Worm (Caenorhabditis elegans): Measurements from ENCODE around the gene arcp-1.

arcp-1 gene

DNA sequence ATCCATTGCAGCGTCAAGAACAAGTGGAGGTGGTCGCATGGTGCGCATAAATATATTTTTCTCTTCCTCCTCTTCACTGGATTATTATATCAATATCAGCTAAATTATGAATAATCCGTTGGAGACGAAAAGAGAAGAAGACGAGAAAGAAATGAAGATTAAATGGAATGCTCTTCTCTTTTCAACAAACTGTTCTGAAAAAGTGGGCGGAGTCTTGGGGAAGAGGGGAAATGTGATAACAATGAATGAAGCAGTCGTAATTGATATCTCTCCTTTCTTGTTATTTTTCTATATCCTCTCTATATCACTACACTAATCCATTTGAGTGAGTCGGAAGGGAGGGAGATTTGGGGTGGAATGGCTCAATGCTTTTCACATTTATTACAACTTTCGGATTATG is at the start of gene arcp-1:
Gene arcp-1, minus strand, starts transcription at position 101 of the 400 bp plus-strand sequence.
- no peak for TF ChIP-seq ama-1 (optimal IDR thresholded peaks at IDR 0.05)
- no peak for TF ChIP-seq unc-39 (tag; optimal IDR thresholded peaks at IDR 0.05)
- no peak for TF ChIP-seq snpc-4 (tag; optimal IDR thresholded peaks at IDR 0.05)
- TF ChIP-seq fos-1 (tag; optimal IDR thresholded peaks at IDR 0.05): no peak
- no peak for TF ChIP-seq egl-27 (tag; optimal IDR thresholded peaks at IDR 0.05)
- no peak for TF ChIP-seq nhr-11 (tag; optimal IDR thresholded peaks at IDR 0.05)
- TF ChIP-seq skn-1 (tag; optimal IDR thresholded peaks at IDR 0.05): no peak
- TF ChIP-seq pqm-1 (tag; optimal IDR thresholded peaks at IDR 0.05): no peak
- TF ChIP-seq ceh-9 (tag; optimal IDR thresholded peaks at IDR 0.05): no peak
- no peak for TF ChIP-seq lsy-12 (tag; optimal IDR thresholded peaks at IDR 0.05)
- no peak for TF ChIP-seq ZK546.5 (tag; optimal IDR thresholded peaks at IDR 0.05)
- no peak for TF ChIP-seq zag-1 (tag; optimal IDR thresholded peaks at IDR 0.05)
- no peak for TF ChIP-seq nhr-23 (tag; optimal IDR thresholded peaks at IDR 0.05)
- TF ChIP-seq sea-2 (GFP tag; optimal IDR thresholded peaks at IDR 0.05): no peak

DNA sequence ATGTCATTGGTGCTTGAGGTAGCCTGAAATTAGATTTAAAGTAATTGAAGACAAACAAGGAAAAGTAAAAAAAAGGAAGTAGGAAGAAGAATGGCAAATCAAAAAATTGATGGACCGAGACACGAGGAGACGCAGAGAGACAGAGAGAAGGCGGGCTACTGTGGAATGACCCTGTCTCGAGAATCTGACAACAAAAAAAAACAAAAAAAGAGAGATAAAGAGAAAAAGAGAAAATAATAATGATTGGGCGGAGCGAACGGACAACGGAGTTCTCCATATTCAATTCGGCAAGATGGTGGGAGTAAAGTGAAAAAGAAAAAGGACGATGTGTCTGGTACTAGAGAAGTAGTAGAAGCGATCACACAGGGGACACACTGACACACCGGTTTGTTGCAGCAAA is 49.8 kb upstream of the arcp-1 start, which contains the start of gene toh-1:
Gene toh-1, minus strand, starts transcription at position 23 of the 400 bp plus-strand sequence.
- TF ChIP-seq mml-1 (tag; optimal IDR thresholded peaks at IDR 0.05) (no peak), nhr-23 (tag; optimal IDR thresholded peaks at IDR 0.05) (peak; percentile 31), ama-1 (optimal IDR thresholded peaks at IDR 0.05) (peak; percentile 29), ceh-9 (tag; optimal IDR thresholded peaks at IDR 0.05) (no peak), nhr-25 (tag; optimal IDR thresholded peaks at IDR 0.05) (peak; percentile 22), skn-1 (tag; optimal IDR thresholded peaks at IDR 0.05) (no peak), egl-5 (tag; optimal IDR thresholded peaks at IDR 0.05) (no peak), nfya-1 (tag; optimal IDR thresholded peaks at IDR 0.05; ENCODE audit: insufficient read depth) (no peak), nhr-77 (tag; optimal IDR thresholded peaks at IDR 0.05) (no peak), elt-3 (tag; optimal IDR thresholded peaks at IDR 0.05) (no peak)

DNA sequence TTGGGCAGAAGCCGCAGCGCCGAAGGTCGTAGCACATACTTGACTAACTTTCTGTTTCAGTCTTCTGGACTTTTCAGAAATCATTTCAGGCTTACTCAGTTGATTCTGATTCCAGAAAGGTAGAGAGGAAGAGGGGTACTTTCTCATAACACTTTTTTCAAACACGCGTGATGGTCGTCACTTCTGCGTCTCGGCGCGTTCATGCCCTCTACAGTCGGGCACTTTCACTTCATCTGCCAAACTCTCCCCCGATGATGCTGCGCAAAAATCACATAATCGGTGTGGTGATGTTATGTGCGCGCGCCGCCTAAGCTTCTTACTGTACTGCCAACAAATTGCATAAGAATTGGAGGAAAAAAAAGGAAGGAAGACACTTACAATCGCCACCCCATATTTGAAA is 48.4 kb upstream of the arcp-1 start:
- peak; percentile 74 for TF ChIP-seq nhr-25 (tag; optimal IDR thresholded peaks at IDR 0.05)
- peak; percentile 1 for TF ChIP-seq nhr-43 (tag; optimal IDR thresholded peaks at IDR 0.05; ENCODE audit: poor library complexity, severe bottlenecking)
- TF ChIP-seq unc-62 (GFP tag; optimal IDR thresholded peaks at IDR 0.05): no peak

DNA sequence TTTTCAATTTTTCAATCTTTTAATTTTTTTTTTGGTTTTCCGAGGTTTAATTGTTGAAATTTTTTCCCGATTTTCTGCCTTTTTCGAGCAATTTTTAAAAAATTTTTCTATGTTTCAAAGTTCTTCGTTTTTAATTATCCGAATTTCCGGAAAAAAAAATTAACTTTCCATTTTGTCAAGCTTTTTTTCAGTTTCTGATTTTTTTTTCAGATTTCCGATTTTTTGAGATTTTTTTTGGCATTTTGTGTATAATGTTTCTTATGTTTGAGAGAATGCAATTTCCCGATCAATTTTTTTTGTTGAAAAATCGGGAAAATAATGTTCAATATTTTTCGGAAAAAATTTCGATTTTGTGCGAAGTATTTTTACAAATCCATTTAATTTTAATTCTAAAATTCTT is 47.7 kb upstream of the arcp-1 start:
- TF ChIP-seq fkh-10 (GFP tag; optimal IDR thresholded peaks at IDR 0.05): no peak
- no peak for TF ChIP-seq ceh-82 (tag; optimal IDR thresholded peaks at IDR 0.05)
- TF ChIP-seq pqm-1 (tag; optimal IDR thresholded peaks at IDR 0.05): no peak
- no peak for TF ChIP-seq jun-1 (tag; optimal IDR thresholded peaks at IDR 0.05)
- TF ChIP-seq nhr-67 (tag; optimal IDR thresholded peaks at IDR 0.05): no peak
- TF ChIP-seq unc-39 (tag; optimal IDR thresholded peaks at IDR 0.05): no peak
- TF ChIP-seq lin-39 (tag; optimal IDR thresholded peaks at IDR 0.05): no peak
- no peak for TF ChIP-seq nhr-25 (tag; optimal IDR thresholded peaks at IDR 0.05)
- no peak for TF ChIP-seq nhr-28 (tag; optimal IDR thresholded peaks at IDR 0.05)
- TF ChIP-seq fos-1 (tag; optimal IDR thresholded peaks at IDR 0.05): no peak
- TF ChIP-seq nhr-23 (tag; optimal IDR thresholded peaks at IDR 0.05): no peak
- no peak for TF ChIP-seq mml-1 (tag; optimal IDR thresholded peaks at IDR 0.05)
- TF ChIP-seq skn-1 (tag; optimal IDR thresholded peaks at IDR 0.05): no peak
- no peak for TF ChIP-seq nhr-12 (tag; optimal IDR thresholded peaks at IDR 0.05)
- TF ChIP-seq egl-5 (tag; optimal IDR thresholded peaks at IDR 0.05): no peak
- no peak for TF ChIP-seq unc-62 (GFP tag; optimal IDR thresholded peaks at IDR 0.05)
- TF ChIP-seq nhr-43 (tag; optimal IDR thresholded peaks at IDR 0.05; ENCODE audit: poor library complexity, severe bottlenecking): no peak
- TF ChIP-seq elt-1 (tag; optimal IDR thresholded peaks at IDR 0.05): no peak
- no peak for TF ChIP-seq lin-15B (tag; optimal IDR thresholded peaks at IDR 0.05)
- no peak for TF ChIP-seq elt-3 (tag; optimal IDR thresholded peaks at IDR 0.05)

DNA sequence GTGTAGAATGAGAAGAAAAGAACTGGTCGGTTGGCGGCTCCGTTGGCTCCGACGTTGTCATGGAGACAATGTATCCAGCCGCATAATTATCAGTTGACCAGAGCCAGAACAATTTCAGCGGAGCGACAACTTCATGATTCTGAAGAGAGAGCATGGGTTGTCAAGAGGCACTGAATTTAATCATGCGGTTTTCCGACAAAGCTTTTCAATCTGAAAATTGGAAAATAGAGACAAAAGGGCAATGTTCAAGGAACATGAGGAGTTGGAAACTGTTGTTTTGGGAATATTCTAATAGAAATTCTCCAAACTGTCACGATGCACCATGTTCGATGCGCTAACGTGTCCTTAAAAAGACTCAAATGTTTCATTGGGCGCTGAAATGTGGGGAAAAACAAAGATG is 45.2 kb upstream of the arcp-1 start, which contains the start of gene xbx-5:
Gene xbx-5, minus strand, starts transcription at position 56 of the 400 bp plus-strand sequence.
- TF ChIP-seq ztf-11 (tag; optimal IDR thresholded peaks at IDR 0.05) (no peak), egl-27 (tag; optimal IDR thresholded peaks at IDR 0.05) (no peak), hmg-11 (tag; optimal IDR thresholded peaks at IDR 0.05) (no peak), nhr-237 (tag; optimal IDR thresholded peaks at IDR 0.05) (no peak), pha-4 (tag; optimal IDR thresholded peaks at IDR 0.05) (no peak), fkh-2 (tag; optimal IDR thresholded peaks at IDR 0.05) (no peak), aly-2 (tag; optimal IDR thresholded peaks at IDR 0.05) (no peak), eor-1 (tag; optimal IDR thresholded peaks at IDR 0.05) (no peak), nhr-77 (tag; optimal IDR thresholded peaks at IDR 0.05) (no peak), nhr-23 (tag; optimal IDR thresholded peaks at IDR 0.05) (no peak), daf-12 (tag; optimal IDR thresholded peaks at IDR 0.05) (no peak)
